Worm (Caenorhabditis elegans): ENCODE results near the gene C37C3.18.
A peak's percentile ranks its signal among the peaks of the same experiment; 100 is the strongest.

The C37C3.18 gene

DNA sequence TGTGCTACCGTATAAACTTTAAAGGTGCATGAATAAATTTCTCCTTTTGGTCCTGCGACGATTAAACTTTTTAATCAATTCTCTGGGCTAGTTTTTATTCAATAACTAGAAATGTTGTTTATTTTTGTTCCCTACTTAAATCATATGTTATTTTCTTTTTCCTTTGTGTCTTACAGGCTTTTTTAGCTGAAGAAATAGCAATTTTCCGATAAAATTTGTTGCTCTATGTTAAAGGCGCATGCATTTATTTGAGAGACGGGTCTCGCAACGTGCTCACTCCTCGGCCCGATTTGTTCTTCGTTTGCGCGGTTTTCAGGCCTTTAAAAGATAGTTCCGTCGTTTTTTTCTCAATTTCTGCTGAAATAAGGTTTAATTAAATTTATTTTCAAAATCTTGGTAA lies 893 bp upstream of the C37C3.18 start:
- no peak for TF ChIP-seq tbx-8 (GFP tag; optimal IDR thresholded peaks at IDR 0.05)
- peak; percentile 11 for TF ChIP-seq ces-1 (GFP tag; optimal IDR thresholded peaks at IDR 0.05)
- TF ChIP-seq mep-1 (tag; optimal IDR thresholded peaks at IDR 0.05) = peak; percentile 27
- no peak for TF ChIP-seq sptf-1 (tag; optimal IDR thresholded peaks at IDR 0.05)
- no peak for TF ChIP-seq elt-1 (tag; optimal IDR thresholded peaks at IDR 0.05; ENCODE audit: borderline replicate concordance, insufficient read depth)

ce11 chrV:7855382-7855994 lies 695 bp downstream of the C37C3.18 start, which contains the start of gene C37C3.2:
Gene C37C3.2, plus strand, starts transcription at chrV:7855944.
- TF ChIP-seq ceh-43 (GFP tag; optimal IDR thresholded peaks at IDR 0.05) (no peak), lin-32 (GFP tag; optimal IDR thresholded peaks at IDR 0.05) (no peak), sem-2 (GFP tag; optimal IDR thresholded peaks at IDR 0.05) (no peak), zip-8 (tag; optimal IDR thresholded peaks at IDR 0.05) (no peak), blmp-1 (tag; optimal IDR thresholded peaks at IDR 0.05) (no peak), tbx-8 (GFP tag; optimal IDR thresholded peaks at IDR 0.05) (no peak), snpc-4 (tag; optimal IDR thresholded peaks at IDR 0.05) (no peak), drap-1 (GFP tag; optimal IDR thresholded peaks at IDR 0.05) (no peak), bed-3 (GFP tag; optimal IDR thresholded peaks at IDR 0.05) (no peak), ham-2 (GFP tag; optimal IDR thresholded peaks at IDR 0.05) (no peak), lin-13 (tag; optimal IDR thresholded peaks at IDR 0.05) (no peak), unc-62 (GFP tag; optimal IDR thresholded peaks at IDR 0.05) (no peak), mls-2 (tag; optimal IDR thresholded peaks at IDR 0.05) (no peak), unc-39 (tag; optimal IDR thresholded peaks at IDR 0.05) (no peak), nhr-76 (tag; optimal IDR thresholded peaks at IDR 0.05) (no peak)

- TF ChIP-seq ceh-39 (tag; optimal IDR thresholded peaks at IDR 0.05) (no peak), hlh-1 (tag; optimal IDR thresholded peaks at IDR 0.05) (no peak), flh-1 (GFP tag; optimal IDR thresholded peaks at IDR 0.05) (no peak), blmp-1 (tag; optimal IDR thresholded peaks at IDR 0.05) (no peak), ceh-43 (GFP tag; optimal IDR thresholded peaks at IDR 0.05) (no peak), elt-3 (tag; optimal IDR thresholded peaks at IDR 0.05) (no peak), mep-1 (tag; optimal IDR thresholded peaks at IDR 0.05) (no peak), unc-62 (GFP tag; optimal IDR thresholded peaks at IDR 0.05) (no peak)
Measured at ce11 chrV:7856641-7857040, 1.8 kb downstream of the C37C3.18 start.

DNA sequence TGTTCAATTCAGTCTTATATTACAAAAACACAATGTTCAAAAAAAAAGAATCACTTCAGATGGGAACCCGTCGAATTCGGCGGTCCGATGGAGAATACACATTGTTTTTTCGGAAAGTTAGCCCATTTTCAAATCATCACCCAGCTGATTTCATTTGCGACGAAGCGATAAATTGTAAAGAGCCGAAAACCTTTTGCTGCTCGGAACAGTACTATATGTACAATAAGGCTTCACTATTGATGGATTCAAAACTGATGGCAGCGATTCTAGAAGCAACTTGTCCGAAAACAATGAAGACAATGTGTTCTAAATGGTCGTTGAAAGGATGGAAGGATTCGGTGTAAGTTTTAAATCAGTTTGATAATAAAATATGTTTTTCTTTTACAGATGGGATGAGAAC lies 3.1 kb downstream of the C37C3.18 start, which contains the start of gene C37C3.1:
Gene C37C3.1 (plus strand): TSS at position 33 of the 400 bp plus-strand sequence.
- TF ChIP-seq ztf-11 (tag; optimal IDR thresholded peaks at IDR 0.05) (no peak), pha-4 (tag; optimal IDR thresholded peaks at IDR 0.05) (no peak), ceh-83 (GFP tag; optimal IDR thresholded peaks at IDR 0.05) (no peak), mep-1 (tag; optimal IDR thresholded peaks at IDR 0.05) (no peak), flh-1 (GFP tag; optimal IDR thresholded peaks at IDR 0.05) (no peak), unc-120 (tag; optimal IDR thresholded peaks at IDR 0.05; ENCODE audit: poor library complexity, severe bottlenecking) (no peak), ceh-39 (tag; optimal IDR thresholded peaks at IDR 0.05) (no peak), lsy-2 (tag; optimal IDR thresholded peaks at IDR 0.05) (no peak), nhr-28 (tag; optimal IDR thresholded peaks at IDR 0.05) (no peak), M03D4.4 (tag; optimal IDR thresholded peaks at IDR 0.05) (no peak), sem-2 (GFP tag; optimal IDR thresholded peaks at IDR 0.05) (no peak), cnd-1 (tag; optimal IDR thresholded peaks at IDR 0.05) (no peak), bed-3 (GFP tag; optimal IDR thresholded peaks at IDR 0.05) (no peak), mls-2 (tag; optimal IDR thresholded peaks at IDR 0.05) (no peak), nhr-12 (tag; optimal IDR thresholded peaks at IDR 0.05) (no peak), nhr-237 (tag; optimal IDR thresholded peaks at IDR 0.05) (no peak)

DNA sequence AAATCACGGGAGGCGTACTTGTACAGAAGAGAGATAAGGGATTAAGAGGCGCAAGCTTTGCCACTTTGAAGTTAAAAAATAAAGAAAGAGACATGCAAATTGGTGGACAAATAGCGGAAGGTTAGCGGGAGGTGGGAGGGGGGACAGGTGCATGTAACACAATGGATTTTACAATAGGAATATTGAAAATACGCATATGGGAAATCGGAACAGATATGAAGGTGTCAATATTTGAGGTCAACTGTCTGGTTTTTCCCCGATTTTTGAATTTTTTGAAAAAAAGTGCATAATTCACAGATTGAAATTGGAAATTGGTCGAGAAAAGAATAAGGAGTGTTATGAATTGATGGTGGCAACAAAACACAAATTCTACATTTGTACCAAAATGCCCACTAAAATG lies 7.0 kb downstream of the C37C3.18 start, which contains the start of gene C37C3.17:
Gene C37C3.17 (minus strand): TSS at position 101 of the 400 bp plus-strand sequence.
- TF ChIP-seq flh-1 (GFP tag; optimal IDR thresholded peaks at IDR 0.05) (no peak), ceh-39 (tag; optimal IDR thresholded peaks at IDR 0.05) (no peak), nhr-28 (tag; optimal IDR thresholded peaks at IDR 0.05) (no peak), nhr-12 (tag; optimal IDR thresholded peaks at IDR 0.05) (no peak), cnd-1 (tag; optimal IDR thresholded peaks at IDR 0.05) (no peak), hlh-1 (tag; optimal IDR thresholded peaks at IDR 0.05) (no peak), sem-2 (GFP tag; optimal IDR thresholded peaks at IDR 0.05) (no peak), mls-2 (tag; optimal IDR thresholded peaks at IDR 0.05) (no peak), unc-120 (tag; optimal IDR thresholded peaks at IDR 0.05; ENCODE audit: poor library complexity, severe bottlenecking) (no peak)

Data from whole organism, mixed stage, embryonic.